Fruit fly (Drosophila melanogaster) whole organism, prepupa: ENCODE results near the gene MESR3.

Experiments used
- CG11294 ChIP-seq: fragments of 200-800 bp; sonication (Bioruptor generic); IDR thresholded peaks from 2 replicates; pipeline ENCODE4 v1.3.6; 2022; ENCODE audit warnings: missing biosample characterization, missing genetic modification characterization
- CG11902 ChIP-seq: fragments of 200-800 bp; sonication (Bioruptor generic); optimal IDR thresholded peaks from 3 replicates; lab custom pipeline; 2016; ENCODE audit warnings: missing biosample characterization, missing genetic modification characterization
- CG15336 ChIP-seq: fragments of 200-800 bp; sonication (Bioruptor generic); IDR thresholded peaks from 2 replicates; pipeline ENCODE4 v1.3.6; 2022; ENCODE audit warnings: missing biosample characterization, missing genetic modification characterization
- CG1621 ChIP-seq: fragments of 200-800 bp; sonication (Bioruptor generic); optimal IDR thresholded peaks from 3 replicates; lab custom pipeline; 2018; ENCODE audit warnings: missing biosample characterization, mild to moderate bottlenecking, missing genetic modification characterization
- CG32006 ChIP-seq: fragments of 200-800 bp; sonication (Bioruptor generic); optimal IDR thresholded peaks from 3 replicates; lab custom pipeline; 2017; ENCODE audit warnings: missing biosample characterization, mild to moderate bottlenecking, missing genetic modification characterization
- CG34406 ChIP-seq: fragments of 200-800 bp; sonication (Bioruptor generic); optimal IDR thresholded peaks from 3 replicates; lab custom pipeline; 2016; ENCODE audit warnings: missing biosample characterization, missing genetic modification characterization
- CG3919 ChIP-seq: fragments of 200-800 bp; sonication (Bioruptor generic); optimal IDR thresholded peaks from 3 replicates; lab custom pipeline; 2016; ENCODE audit warnings: missing biosample characterization, missing genetic modification characterization
- CG6163 ChIP-seq: fragments of 200-800 bp; sonication (Bioruptor generic); IDR thresholded peaks from 3 replicates; pipeline ENCODE4 v1.3.6; 2022; ENCODE audit warnings: missing biosample characterization, missing genetic modification characterization
- CG6792 ChIP-seq: fragments of 200-800 bp; sonication (Bioruptor generic); optimal IDR thresholded peaks from 3 replicates; lab custom pipeline; 2016; ENCODE audit warnings: missing biosample characterization, missing genetic modification characterization
- CG6808 ChIP-seq: fragments of 200-800 bp; sonication (Bioruptor generic); optimal IDR thresholded peaks from 3 replicates; lab custom pipeline; 2017; ENCODE audit warnings: missing biosample characterization, missing genetic modification characterization, mild to moderate bottlenecking, moderate library complexity, missing genetic modification reagents
- CG6854 ChIP-seq: fragments of 200-800 bp; sonication (Bioruptor generic); optimal IDR thresholded peaks from 2 replicates; lab custom pipeline; 2017; ENCODE audit warnings: missing biosample characterization, mild to moderate bottlenecking, missing genetic modification characterization
- CG8319 ChIP-seq: fragments of 200-800 bp; sonication (Bioruptor generic); optimal IDR thresholded peaks from 3 replicates; lab custom pipeline; 2016; ENCODE audit warnings: missing biosample characterization, missing genetic modification characterization
- CG8632 ChIP-seq: fragments of 200-800 bp; sonication (Bioruptor generic); optimal IDR thresholded peaks from 3 replicates; lab custom pipeline; 2016; ENCODE audit warnings: missing biosample characterization, missing genetic modification characterization
- CG9139 ChIP-seq: fragments of 200-800 bp; sonication (Bioruptor generic); optimal IDR thresholded peaks from 3 replicates; lab custom pipeline; 2017; ENCODE audit warnings: missing biosample characterization, mild to moderate bottlenecking, missing genetic modification characterization
- Eip78C ChIP-seq: fragments of 200-800 bp; sonication (Bioruptor generic); peaks from one replicate; lab custom pipeline; 2016; ENCODE audit warnings: missing biosample characterization, missing genetic modification characterization
- Eip93F ChIP-seq: fragments of 200-800 bp; sonication (Bioruptor generic); optimal IDR thresholded peaks from 2 replicates; lab custom pipeline; 2016; ENCODE audit warnings: missing biosample characterization, mild to moderate bottlenecking, missing genetic modification characterization
- Ets21C ChIP-seq: fragments of 200-800 bp; sonication (Bioruptor generic); optimal IDR thresholded peaks from 3 replicates; lab custom pipeline; 2016; ENCODE audit warnings: missing biosample characterization, missing genetic modification characterization
- Gug ChIP-seq: fragments of 200-800 bp; sonication (Bioruptor generic); IDR thresholded peaks from 2 replicates; pipeline ENCODE4 v1.3.6; 2022; ENCODE audit warnings: missing biosample characterization, missing genetic modification characterization
- Hr38 ChIP-seq: sonication (Bioruptor generic); optimal IDR thresholded peaks from 2 replicates; lab custom pipeline; 2016; ENCODE audit warnings: missing biosample characterization, missing genetic modification characterization
- Lpt ChIP-seq: fragments of 200-800 bp; sonication (Bioruptor generic); optimal IDR thresholded peaks from 3 replicates; lab custom pipeline; 2016; ENCODE audit warnings: missing biosample characterization, missing genetic modification characterization
- OdsH ChIP-seq: fragments of 200-800 bp; sonication (Bioruptor generic); optimal IDR thresholded peaks from 3 replicates; lab custom pipeline; 2016; ENCODE audit warnings: missing biosample characterization, missing genetic modification characterization
- Smox ChIP-seq: fragments of 200-800 bp; sonication (Bioruptor generic); optimal IDR thresholded peaks from 3 replicates; lab custom pipeline; 2016; ENCODE audit warnings: missing biosample characterization, missing genetic modification characterization
- Sox15 ChIP-seq: fragments of 200-800 bp; sonication (Bioruptor generic); optimal IDR thresholded peaks from 3 replicates; lab custom pipeline; 2016; ENCODE audit warnings: missing biosample characterization, missing genetic modification characterization
- achi ChIP-seq: fragments of 200-800 bp; sonication (Bioruptor generic); optimal IDR thresholded peaks from 3 replicates; lab custom pipeline; 2016; ENCODE audit warnings: missing biosample characterization, missing genetic modification characterization
- acj6 ChIP-seq: fragments of 200-800 bp; sonication (Bioruptor generic); optimal IDR thresholded peaks from 3 replicates; lab custom pipeline; 2016; ENCODE audit warnings: missing biosample characterization, missing genetic modification characterization
- dsx ChIP-seq: fragments of 200-800 bp; optimal IDR thresholded peaks from 3 replicates; lab custom pipeline; 2019; ENCODE audit warnings: missing biosample characterization, mild to moderate bottlenecking, missing genetic modification characterization, moderate library complexity; ENCODE audit not compliant: poor library complexity, severe bottlenecking
- fd59A ChIP-seq: fragments of 200-800 bp; sonication (Bioruptor generic); optimal IDR thresholded peaks from 2 replicates; lab custom pipeline; 2017; ENCODE audit warnings: missing biosample characterization, mild to moderate bottlenecking, missing genetic modification characterization, missing genetic modification reagents
- fkh ChIP-seq: fragments of 200-800 bp; sonication (Bioruptor generic); optimal IDR thresholded peaks from 3 replicates; lab custom pipeline; 2017; ENCODE audit warnings: missing biosample characterization, mild to moderate bottlenecking, missing genetic modification characterization, moderate library complexity
- lz ChIP-seq: fragments of 200-800 bp; sonication (Bioruptor generic); optimal IDR thresholded peaks from 3 replicates; lab custom pipeline; 2016; ENCODE audit warnings: missing biosample characterization, missing genetic modification characterization
- pdm3 ChIP-seq: fragments of 200-800 bp; sonication (Bioruptor generic); optimal IDR thresholded peaks from 3 replicates; lab custom pipeline; 2016; ENCODE audit warnings: missing biosample characterization, missing genetic modification characterization
- salr ChIP-seq, 2 experiments: fragments of 200-800 bp; sonication (Bioruptor generic); optimal IDR thresholded peaks; 3 replicates each; lab custom pipeline; 2016 to 2018; ENCODE audit warnings: missing biosample characterization in 2 of 2, missing genetic modification characterization in 2 of 2, mild to moderate bottlenecking in 1 of 2
- spab ChIP-seq: fragments of 200-800 bp; sonication (Bioruptor generic); optimal IDR thresholded peaks from 2 replicates; lab custom pipeline; 2017; ENCODE audit warnings: missing biosample characterization, mild to moderate bottlenecking, missing genetic modification characterization, missing genetic modification reagents
- ss ChIP-seq, 2 experiments: fragments of 200-800 bp; sonication (Bioruptor generic); optimal IDR thresholded peaks; 2 replicates in 1 of 2; 3 replicates in 1 of 2; lab custom pipeline; 2017 to 2018; ENCODE audit warnings: mild to moderate bottlenecking in 2 of 2, missing biosample characterization in 2 of 2, missing genetic modification characterization in 2 of 2, moderate library complexity in 1 of 2
- svp ChIP-seq: fragments of 200-800 bp; sonication (Bioruptor generic); peaks from one replicate; lab custom pipeline; 2016; ENCODE audit warnings: missing biosample characterization, missing genetic modification characterization
- topi ChIP-seq: fragments of 200-800 bp; sonication (Bioruptor generic); optimal IDR thresholded peaks from 3 replicates; lab custom pipeline; 2016; ENCODE audit warnings: missing biosample characterization, missing genetic modification characterization
- vri ChIP-seq: fragments of 200-800 bp; sonication (Bioruptor generic); optimal IDR thresholded peaks from 3 replicates; lab custom pipeline; 2016; ENCODE audit warnings: missing biosample characterization, mild to moderate bottlenecking, missing genetic modification characterization

MESR3 gene

dm6 chr2L:18621357-18622211 is 4.5 kb downstream of the MESR3 start (continued):
- TF ChIP-seq pdm3 (GFP tag; lab: Kevin White, UChicago): peak; percentile 80
- TF ChIP-seq spab: peak; percentile 75
- peak; percentile 76 for TF ChIP-seq CG8632 (GFP tag; lab: Kevin White, UChicago)
- TF ChIP-seq Smox: peak; percentile 89
- TF ChIP-seq CG9139 (GFP tag; lab: Kevin White, UChicago): peak; percentile 36
- peak; percentile 40 to 56 for TF ChIP-seq ss (GFP tag; optimal IDR thresholded peaks at IDR 0.05; lab: Kevin White, UChicago)
- TF ChIP-seq CG6163 (GFP tag; lab: Robert Waterston, UW): peak; percentile 77
- TF ChIP-seq OdsH (GFP tag; lab: Kevin White, UChicago): peak; percentile 84
- peak; percentile 87 for TF ChIP-seq CG34406 (GFP tag; lab: Kevin White, UChicago)
- TF ChIP-seq CG6808 (GFP tag; lab: Kevin White, UChicago): peak; percentile 72
- TF ChIP-seq CG1621 (tag; lab: Kevin White, UChicago): peak; percentile 58
- peak; percentile 39 for TF ChIP-seq Gug
- peak; percentile 78 for TF ChIP-seq CG6792 (GFP tag; lab: Kevin White, UChicago)
- TF ChIP-seq Hr38 (GFP tag; lab: Kevin White, UChicago): no peak
- peak; percentile 75 for TF ChIP-seq lz (GFP tag; lab: Kevin White, UChicago)
- peak; percentile 66 for TF ChIP-seq fd59A
- peak; percentile 49; the same call in 1 of the 2 replicates for TF ChIP-seq CG15336 (GFP tag; lab: Robert Waterston, UW)
- TF ChIP-seq dsx (GFP tag; lab: Kevin White, UChicago): peak; percentile 70

- TF ChIP-seq dsx (GFP tag; lab: Kevin White, UChicago): no peak
- no peak for TF ChIP-seq Sox15
- peak; percentile 59 for TF ChIP-seq Eip78C (GFP tag; lab: Kevin White, UChicago)
- TF ChIP-seq topi: no peak
- TF ChIP-seq svp (GFP tag; lab: Kevin White, UChicago): peak; percentile 51
These were observed 6.4 kb downstream of the MESR3 start for dm6 chr2L:18623435-18623834.

dm6 chr2L:18624362-18624761 is 7.3 kb downstream of the MESR3 start:
- TF ChIP-seq CG8632 (GFP tag; lab: Kevin White, UChicago): no peak
- TF ChIP-seq vri (GFP tag; lab: Kevin White, UChicago): no peak
- no peak for TF ChIP-seq CG3919 (GFP tag; lab: Kevin White, UChicago)
- TF ChIP-seq achi (GFP tag; lab: Kevin White, UChicago): no peak
- TF ChIP-seq Lpt (GFP tag; lab: Kevin White, UChicago): no peak
- TF ChIP-seq acj6: no peak
- TF ChIP-seq CG6854 (GFP tag; lab: Kevin White, UChicago): no peak
- no peak for TF ChIP-seq Sox15
- no peak for TF ChIP-seq CG32006
- TF ChIP-seq CG8319 (GFP tag; lab: Kevin White, UChicago): no peak
- TF ChIP-seq Eip93F (GFP tag; lab: Kevin White, UChicago): no peak
- TF ChIP-seq salr (GFP tag; optimal IDR thresholded peaks at IDR 0.05; lab: Kevin White, UChicago): no peak
- no peak for TF ChIP-seq Ets21C (GFP tag; lab: Kevin White, UChicago)
- TF ChIP-seq CG11294: no peak
- no peak for TF ChIP-seq CG11902 (GFP tag; lab: Kevin White, UChicago)
- TF ChIP-seq fkh (GFP tag; lab: Kevin White, UChicago): no peak
